Fruit fly (Drosophila melanogaster) whole organism, embryonic: ENCODE measurements around the gene Slimp.

Experiments used
- Antp ChIP-seq: fragments of 200-800 bp; sonication (Bioruptor generic); optimal IDR thresholded peaks from 3 replicates; lab custom pipeline; 2016; ENCODE audit warnings: missing biosample characterization, missing genetic modification characterization
- CG10366 ChIP-seq: fragments of 200-800 bp; sonication (Bioruptor generic); IDR thresholded peaks from 2 replicates; pipeline ENCODE4 v1.3.6; 2022; ENCODE audit warnings: missing biosample characterization, missing genetic modification characterization
- CG10979 ChIP-seq: fragments of 200-800 bp; sonication (Bioruptor generic); optimal IDR thresholded peaks from 2 replicates; lab custom pipeline; 2018; ENCODE audit warnings: missing biosample characterization, mild to moderate bottlenecking, missing genetic modification characterization, moderate library complexity
- CG11247 ChIP-seq: fragments of 200-800 bp; sonication (Bioruptor generic); IDR thresholded peaks from 2 replicates; pipeline ENCODE4 v1.3.6; 2022; ENCODE audit warnings: missing biosample characterization, missing genetic modification characterization
- CG12219 ChIP-seq: fragments of 200-800 bp; sonication (Bioruptor generic); optimal IDR thresholded peaks from 3 replicates; lab custom pipeline; 2018; ENCODE audit warnings: missing biosample characterization, mild to moderate bottlenecking, missing genetic modification characterization
- CG12391 ChIP-seq: fragments of 200-800 bp; sonication (Bioruptor generic); optimal IDR thresholded peaks from 3 replicates; lab custom pipeline; 2018; ENCODE audit warnings: missing biosample characterization, mild to moderate bottlenecking, missing genetic modification characterization, moderate library complexity
- CG13424 ChIP-seq: fragments of 200-800 bp; sonication (Bioruptor generic); optimal IDR thresholded peaks from 2 replicates; lab custom pipeline; 2019; ENCODE audit warnings: missing biosample characterization, mild to moderate bottlenecking, missing genetic modification characterization, moderate library complexity
- CG15269 ChIP-seq: fragments of 200-800 bp; sonication (Bioruptor generic); optimal IDR thresholded peaks from 2 replicates; lab custom pipeline; 2018; ENCODE audit warnings: missing biosample characterization, mild to moderate bottlenecking, missing genetic modification characterization, moderate library complexity
- CG1603 ChIP-seq: fragments of 200-800 bp; sonication (Bioruptor generic); optimal IDR thresholded peaks from 2 replicates; lab custom pipeline; 2019; ENCODE audit warnings: missing biosample characterization, mild to moderate bottlenecking, missing genetic modification characterization, moderate library complexity
- CG16779 ChIP-seq: fragments of 200-800 bp; sonication (Bioruptor generic); IDR thresholded peaks from 2 replicates; pipeline ENCODE4 v1.3.6; 2022; ENCODE audit warnings: missing biosample characterization, missing genetic modification characterization
- CG17328 ChIP-seq: fragments of 200-800 bp; sonication (Bioruptor generic); IDR thresholded peaks from 2 replicates; pipeline ENCODE4 v1.3.6; 2022; ENCODE audit warnings: missing biosample characterization, missing genetic modification characterization
- CG17359 ChIP-seq: fragments of 200-800 bp; sonication (Bioruptor generic); optimal IDR thresholded peaks from 3 replicates; lab custom pipeline; 2018; ENCODE audit warnings: missing biosample characterization, mild to moderate bottlenecking, missing genetic modification characterization, moderate library complexity
- CG2678 ChIP-seq: fragments of 200-800 bp; sonication (Bioruptor generic); optimal IDR thresholded peaks from 3 replicates; lab custom pipeline; 2019; ENCODE audit warnings: missing biosample characterization, mild to moderate bottlenecking, missing genetic modification characterization, moderate library complexity
- CG3163 ChIP-seq: fragments of 200-800 bp; sonication (Bioruptor generic); optimal IDR thresholded peaks from 3 replicates; lab custom pipeline; 2016; ENCODE audit warnings: missing biosample characterization, missing genetic modification characterization
- CG33213 ChIP-seq: fragments of 200-800 bp; sonication (Bioruptor generic); optimal IDR thresholded peaks from 3 replicates; lab custom pipeline; 2016; ENCODE audit warnings: missing biosample characterization, missing genetic modification characterization
- CG3407 ChIP-seq: fragments of 200-800 bp; sonication (Bioruptor generic); optimal IDR thresholded peaks from 2 replicates; lab custom pipeline; 2018; ENCODE audit warnings: missing biosample characterization, mild to moderate bottlenecking, missing genetic modification characterization
- CG4282 ChIP-seq: fragments of 200-800 bp; sonication (Bioruptor generic); optimal IDR thresholded peaks from 2 replicates; lab custom pipeline; 2016; ENCODE audit warnings: missing biosample characterization, missing genetic modification characterization
- CG4360 ChIP-seq: fragments of 200-800 bp; sonication (Bioruptor generic); IDR thresholded peaks from 2 replicates; pipeline ENCODE4 v1.3.6; 2022; ENCODE audit warnings: missing biosample characterization, missing genetic modification characterization
- CG6683 ChIP-seq: fragments of 200-800 bp; sonication (Bioruptor generic); optimal IDR thresholded peaks from 2 replicates; lab custom pipeline; 2017; ENCODE audit warnings: missing biosample characterization, mild to moderate bottlenecking, missing genetic modification characterization, missing genetic modification reagents
- CG9437 ChIP-seq: fragments of 200-800 bp; sonication (Bioruptor generic); optimal IDR thresholded peaks from 2 replicates; lab custom pipeline; 2018; ENCODE audit warnings: missing biosample characterization, mild to moderate bottlenecking, missing genetic modification characterization
- Dip3 ChIP-seq: fragments of 200-800 bp; sonication (Bioruptor generic); optimal IDR thresholded peaks from 3 replicates; lab custom pipeline; 2016; ENCODE audit warnings: missing biosample characterization, missing genetic modification characterization
- E2f1 ChIP-seq: fragments of 200-800 bp; sonication (Bioruptor generic); IDR thresholded peaks from 2 replicates; pipeline ENCODE4 v1.3.6; 2022; ENCODE audit warnings: missing biosample characterization, missing genetic modification characterization
- Gsc ChIP-seq: fragments of 200-800 bp; sonication (Bioruptor generic); IDR thresholded peaks from 2 replicates; pipeline ENCODE4 v1.3.6; 2022; ENCODE audit warnings: missing biosample characterization, missing genetic modification characterization
- HLHmδ ChIP-seq: fragments of 200-800 bp; sonication (Bioruptor generic); optimal IDR thresholded peaks from 2 replicates; lab custom pipeline; 2018; ENCODE audit warnings: missing biosample characterization, mild to moderate bottlenecking, missing genetic modification characterization, moderate library complexity
- Hr39 ChIP-seq: fragments of >200 bp; optimal IDR thresholded peaks from 2 replicates; lab custom pipeline; 2017
- Lhr ChIP-seq: fragments of 200-800 bp; sonication (Bioruptor generic); optimal IDR thresholded peaks from 3 replicates; lab custom pipeline; 2017; ENCODE audit warnings: mild to moderate bottlenecking, missing biosample characterization, missing genetic modification reagents, missing genetic modification characterization
- Max ChIP-seq: fragments of 200-800 bp; sonication (Bioruptor generic); optimal IDR thresholded peaks from 2 replicates; lab custom pipeline; 2016; ENCODE audit warnings: missing biosample characterization, mild to moderate bottlenecking, missing genetic modification characterization
- Med ChIP-seq: fragments of 200-800 bp; sonication (Bioruptor generic); peaks from one replicate; lab custom pipeline; 2016; ENCODE audit warnings: missing biosample characterization, missing genetic modification characterization, mild to moderate bottlenecking, inconsistent platforms, moderate library complexity
- Pdp1 ChIP-seq, 2 experiments: fragments of 200-800 bp; sonication (Bioruptor generic); optimal IDR thresholded peaks; 3 replicates each; lab custom pipeline; 2016; ENCODE audit warnings: missing biosample characterization in 2 of 2, missing genetic modification characterization in 2 of 2, mild to moderate bottlenecking in 1 of 2, moderate library complexity in 1 of 2
- Ravus ChIP-seq: fragments of 200-800 bp; sonication (Bioruptor generic); IDR thresholded peaks from 2 replicates; pipeline ENCODE4 v1.3.6; 2022; ENCODE audit warnings: missing biosample characterization, missing genetic modification characterization
- Ssrp ChIP-seq: fragments of 200-800 bp; sonication (Bioruptor generic); optimal IDR thresholded peaks from 2 replicates; lab custom pipeline; 2018; ENCODE audit warnings: missing biosample characterization, mild to moderate bottlenecking, missing genetic modification characterization, moderate library complexity
- az2 ChIP-seq: fragments of 200-800 bp; sonication (Bioruptor generic); optimal IDR thresholded peaks from 3 replicates; lab custom pipeline; 2016; ENCODE audit warnings: missing biosample characterization, missing genetic modification characterization
- cwo ChIP-seq: fragments of 200-800 bp; sonication (Bioruptor generic); optimal IDR thresholded peaks from 3 replicates; lab custom pipeline; 2017; ENCODE audit warnings: missing biosample characterization, missing genetic modification characterization, mild to moderate bottlenecking, moderate library complexity, missing genetic modification reagents
- dmrt99B ChIP-seq: fragments of 200-800 bp; sonication (Bioruptor generic); optimal IDR thresholded peaks from 2 replicates; lab custom pipeline; 2018; ENCODE audit warnings: missing biosample characterization, mild to moderate bottlenecking, missing genetic modification characterization, moderate library complexity
- dpn ChIP-seq, 2 experiments: fragments of 200-800 bp; sonication (Bioruptor generic); optimal IDR thresholded peaks; 3 replicates each; lab custom pipeline; 2016; ENCODE audit warnings: missing biosample characterization in 2 of 2, missing genetic modification characterization in 2 of 2
- ewg ChIP-seq: fragments of 200-800 bp; sonication (Bioruptor generic); optimal IDR thresholded peaks from 3 replicates; lab custom pipeline; 2017; ENCODE audit warnings: mild to moderate bottlenecking, missing biosample characterization, missing genetic modification reagents, missing genetic modification characterization
- gem ChIP-seq: fragments of 200-800 bp; sonication (Bioruptor generic); optimal IDR thresholded peaks from 2 replicates; lab custom pipeline; 2019; ENCODE audit warnings: missing biosample characterization, mild to moderate bottlenecking, missing genetic modification characterization, moderate library complexity
- grau ChIP-seq: fragments of 200-800 bp; optimal IDR thresholded peaks from 3 replicates; lab custom pipeline; 2019; ENCODE audit warnings: missing biosample characterization, mild to moderate bottlenecking, missing genetic modification characterization, moderate library complexity
- lab ChIP-seq: fragments of 200-800 bp; sonication (Bioruptor generic); optimal IDR thresholded peaks from 3 replicates; lab custom pipeline; 2017; ENCODE audit warnings: missing biosample characterization, missing genetic modification characterization, mild to moderate bottlenecking, moderate library complexity, missing genetic modification reagents
- nom ChIP-seq: fragments of 200-800 bp; sonication (Bioruptor generic); optimal IDR thresholded peaks from 2 replicates; lab custom pipeline; 2017; ENCODE audit warnings: missing biosample characterization, missing genetic modification characterization, mild to moderate bottlenecking, moderate library complexity, missing genetic modification reagents
- onecut ChIP-seq: fragments of 200-800 bp; sonication (Bioruptor generic); IDR thresholded peaks from 2 replicates; pipeline ENCODE4 v1.3.6; 2022; ENCODE audit warnings: missing biosample characterization, missing genetic modification characterization
- p53 ChIP-seq: fragments of 200-800 bp; sonication (Bioruptor generic); optimal IDR thresholded peaks from 2 replicates; lab custom pipeline; 2016; ENCODE audit warnings: missing biosample characterization, missing genetic modification characterization
- pnt ChIP-seq: fragments of 200-800 bp; sonication (Bioruptor generic); optimal IDR thresholded peaks from 3 replicates; lab custom pipeline; 2016; ENCODE audit warnings: missing biosample characterization, missing genetic modification characterization
- prd ChIP-seq, 3 experiments: fragments of >200 bp in 2 of 3; fragments of 200-800 bp in 1 of 3; sonication (Bioruptor generic) in 1 of 3; optimal IDR thresholded peaks in 2 of 3; IDR thresholded peaks in 1 of 3; 2 replicates in 2 of 3; 3 replicates in 1 of 3; pipeline versions ENCODE4 v1.3.6 to Lab custom; 2017 to 2022; ENCODE audit warnings: missing biosample characterization in 1 of 3, missing genetic modification characterization in 1 of 3
- row ChIP-seq: fragments of 200-800 bp; sonication (Bioruptor generic); IDR thresholded peaks from 3 replicates; pipeline ENCODE4 v1.3.6; 2022; ENCODE audit warnings: missing biosample characterization, missing genetic modification characterization
- sens ChIP-seq: fragments of 200-800 bp; sonication (Bioruptor generic); peaks from one replicate; lab custom pipeline; 2016; ENCODE audit warnings: missing biosample characterization, missing genetic modification characterization
- sisA ChIP-seq: fragments of 200-800 bp; sonication (Bioruptor generic); IDR thresholded peaks from 2 replicates; pipeline ENCODE4 v1.3.6; 2022; ENCODE audit warnings: missing biosample characterization, missing genetic modification characterization
- stc ChIP-seq: fragments of 200-800 bp; sonication (Bioruptor generic); IDR thresholded peaks from 2 replicates; pipeline ENCODE4 v1.3.6; 2022; ENCODE audit warnings: missing biosample characterization, missing genetic modification characterization
- tap ChIP-seq: fragments of 200-800 bp; optimal IDR thresholded peaks from 3 replicates; lab custom pipeline; 2019; ENCODE audit warnings: missing biosample characterization, mild to moderate bottlenecking, missing genetic modification characterization, moderate library complexity
- vvl ChIP-seq: fragments of 200-800 bp; sonication (Bioruptor generic); IDR thresholded peaks from 2 replicates; pipeline ENCODE4 v1.3.6; 2022; ENCODE audit warnings: missing biosample characterization, missing genetic modification characterization

Slimp gene

dm6 chr3R:24142971-24143370, 5.8 kb downstream of the Slimp start (continued):
- peak; percentile 36 for TF ChIP-seq CG12391 (tag; lab: Kevin White, UChicago)
- TF ChIP-seq Lhr = no peak
- peak; percentile 81 for TF ChIP-seq nom (GFP tag; lab: Kevin White, UChicago)
- no peak for TF ChIP-seq p53 (GFP tag; lab: Kevin White, UChicago)
- TF ChIP-seq CG17328 (GFP tag; lab: Robert Waterston, UW) = 0 out of 2 replicates have a peak, but pooled peaks have one; percentile 25
- no peak for TF ChIP-seq Gsc (GFP tag; lab: Robert Waterston, UW)
- peak; percentile 21; the same call in 1 of the 2 replicates for TF ChIP-seq CG10366 (GFP tag; lab: Robert Waterston, UW)
- no peak for TF ChIP-seq tap (tag; lab: Kevin White, UChicago)
- TF ChIP-seq CG12219 = no peak
- no peak for TF ChIP-seq Ravus (GFP tag; lab: Robert Waterston, UW)
- peak; percentile 7 for TF ChIP-seq Ssrp (tag; lab: Kevin White, UChicago)
- TF ChIP-seq lab = peak; percentile 24
- TF ChIP-seq prd (optimal IDR thresholded peaks at IDR 0.05; lab: Kevin White, UChicago) = no peak
- TF ChIP-seq prd (GFP tag; IDR thresholded peaks at IDR 0.05; lab: Robert Waterston, UW) = peak; percentile 38; the same call in 1 of the 3 replicates
- TF ChIP-seq CG13424 = peak; percentile 33
- TF ChIP-seq sisA (GFP tag; lab: Robert Waterston, UW) = peak; percentile 60
- peak; percentile 23 for TF ChIP-seq pnt (GFP tag; lab: Kevin White, UChicago)
- peak; percentile 1 for TF ChIP-seq cwo
- TF ChIP-seq CG10979 (tag; lab: Kevin White, UChicago) = peak; percentile 58
- TF ChIP-seq Antp (GFP tag; lab: Kevin White, UChicago) = no peak
- no peak for TF ChIP-seq CG3163 (GFP tag; lab: Kevin White, UChicago)
- TF ChIP-seq CG11247 (GFP tag; lab: Robert Waterston, UW) = 0 out of 2 replicates have a peak, but pooled peaks have one; percentile 14
- peak in 1 of 2 experiments; percentile 14 for TF ChIP-seq dpn (GFP tag; optimal IDR thresholded peaks at IDR 0.05; lab: Kevin White, UChicago)
- peak; percentile 68 for TF ChIP-seq vvl (GFP tag; lab: Robert Waterston, UW)
- no peak for TF ChIP-seq CG9437
- 0 out of 2 replicates have a peak, but pooled peaks have one; percentile 40 for TF ChIP-seq stc
- TF ChIP-seq ewg = peak; percentile 15
- TF ChIP-seq gem = peak; percentile 60
- peak; percentile 65 for TF ChIP-seq dmrt99B (tag; lab: Kevin White, UChicago)
- peak; percentile 58 for TF ChIP-seq E2f1
- TF ChIP-seq HLHmδ (GFP tag; lab: Kevin White, UChicago) = no peak
- TF ChIP-seq CG16779 (GFP tag; lab: Robert Waterston, UW) = no peak
- no peak for TF ChIP-seq CG6683 (GFP tag; lab: Kevin White, UChicago)
- no peak for TF ChIP-seq CG15269 (tag; lab: Kevin White, UChicago)
- TF ChIP-seq grau (tag; lab: Kevin White, UChicago) = peak; percentile 15
- no peak for TF ChIP-seq Max (GFP tag; lab: Kevin White, UChicago)
- peak; percentile 71 for TF ChIP-seq Med (GFP tag; lab: Kevin White, UChicago)
- TF ChIP-seq CG17359 = peak; percentile 49
- peak; percentile 18 for TF ChIP-seq az2
- no peak for TF ChIP-seq CG4360 (GFP tag; lab: Robert Waterston, UW)
- TF ChIP-seq Dip3 = no peak
- peak; percentile 3 for TF ChIP-seq CG3407 (GFP tag; lab: Kevin White, UChicago)
- peak; percentile 47 for TF ChIP-seq CG2678
- TF ChIP-seq sens (GFP tag; lab: Kevin White, UChicago) = peak; percentile 82
- peak; percentile 25 for TF ChIP-seq CG1603 (tag; lab: Kevin White, UChicago)
- peak; percentile 52 for TF ChIP-seq row (GFP tag; lab: Robert Waterston, UW)
- TF ChIP-seq CG33213 = no peak
- no peak for TF ChIP-seq CG4282 (GFP tag; lab: Kevin White, UChicago)
- peak; percentile 5; the same call in 1 of the 2 replicates for TF ChIP-seq onecut (GFP tag; lab: Robert Waterston, UW)
- peak in 1 of 2 experiments; percentile 6 for TF ChIP-seq Pdp1 (GFP tag; optimal IDR thresholded peaks at IDR 0.05; lab: Kevin White, UChicago)
- TF ChIP-seq Hr39 (lab: Kevin White, UChicago) = no peak
